Fruit fly (Drosophila melanogaster): ENCODE measurements around the gene CG44437.
A peak's percentile ranks its signal among the peaks of the same experiment; 100 is the strongest.

DNA sequence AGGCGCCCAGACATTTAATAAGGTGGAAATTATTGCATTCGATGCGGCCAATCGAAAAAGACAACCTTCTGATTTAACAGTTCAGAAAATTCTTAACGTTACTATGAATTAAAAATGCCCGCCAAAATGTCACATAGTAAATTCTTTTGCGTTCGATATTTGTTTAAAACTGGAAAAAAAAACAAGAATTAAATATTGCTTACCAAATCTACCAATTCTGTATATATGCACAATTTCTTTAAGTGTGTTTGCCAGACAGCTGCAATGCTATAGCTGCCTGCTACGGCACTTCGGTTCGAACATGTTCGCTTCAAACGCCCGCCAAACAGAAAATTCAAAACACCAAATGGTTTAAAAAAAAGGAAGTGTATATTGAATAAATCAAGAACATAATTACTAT is 12.0 kb upstream of the CG44437 start:
- TF ChIP-seq CG34406 (GFP tag; optimal IDR thresholded peaks at IDR 0.05) (peak; percentile 46), CG15336 (GFP tag; IDR thresholded peaks at IDR 0.05) (peak; percentile 73), OdsH (GFP tag; optimal IDR thresholded peaks at IDR 0.05) (peak; percentile 74), CG3919 (GFP tag; optimal IDR thresholded peaks at IDR 0.05) (peak; percentile 70), CG10631 (GFP tag; optimal IDR thresholded peaks at IDR 0.05) (peak; percentile 65), net (GFP tag; optimal IDR thresholded peaks at IDR 0.05) (peak; percentile 55), dsx (GFP tag; optimal IDR thresholded peaks at IDR 0.05; ENCODE audit: poor library complexity, severe bottlenecking) (peak; percentile 12), acj6 (GFP tag; optimal IDR thresholded peaks at IDR 0.05) (peak; percentile 68), CG6854 (GFP tag; optimal IDR thresholded peaks at IDR 0.05) (no peak), CG11762 (GFP tag; optimal IDR thresholded peaks at IDR 0.05; ENCODE audit: insufficient read depth) (peak; percentile 27), CG16779 (tag; optimal IDR thresholded peaks at IDR 0.05) (no peak), CG11294 (GFP tag; IDR thresholded peaks at IDR 0.05) (peak; percentile 26; the same call in 1 of the 2 replicates)

Data from whole organism, prepupa.